Worm (Caenorhabditis elegans) whole organism, young adult: ENCODE results near the gene grsp-3.

ENCODE experiments used
- F52B5.7 ChIP-seq: sonication (generic microtip); optimal IDR thresholded peaks from 2 replicates; lab custom pipeline; 2016; ENCODE audit warnings: mild to moderate bottlenecking, missing genetic modification characterization, missing compliant biosample characterization
- K12H6.12 ChIP-seq: fragments of 200-800 bp; sonication (Bioruptor generic); optimal IDR thresholded peaks from 2 replicates; lab custom pipeline; 2018; ENCODE audit warnings: mild to moderate bottlenecking, missing genetic modification characterization, missing compliant biosample characterization
- Y53F4B.3 ChIP-seq: fragments of 200-800 bp; sonication (Bioruptor generic); IDR thresholded peaks from 2 replicates; pipeline ENCODE4 v1.3.6; 2022; ENCODE audit warnings: missing genetic modification reagents, missing genetic modification characterization, missing compliant biosample characterization
- ama-1 ChIP-seq, 3 experiments: fragments of 150-350 bp in 1 of 3; sonication (generic microtip) in 2 of 3; optimal IDR thresholded peaks; 2 replicates each; lab custom pipeline; 2014 to 2018; ENCODE audit warnings: missing biosample characterization in 2 of 3, missing genetic modification characterization in 2 of 3, missing genetic modification reagents in 2 of 3
- atf-7 ChIP-seq: sonication (generic microtip); optimal IDR thresholded peaks from 2 replicates; lab custom pipeline; 2017; ENCODE audit warnings: mild to moderate bottlenecking, missing genetic modification characterization, missing compliant biosample characterization
- attf-3 ChIP-seq: fragments of 200-800 bp; sonication (Bioruptor generic); conservative IDR thresholded peaks from 2 replicates; pipeline ENCODE4 v1.3.6; 2022; ENCODE audit warnings: missing genetic modification reagents, missing genetic modification characterization, missing compliant biosample characterization
- attf-6 ChIP-seq: fragments of 200-800 bp; sonication (Bioruptor generic); IDR thresholded peaks from 2 replicates; pipeline ENCODE4 v1.3.6; 2022; ENCODE audit warnings: missing genetic modification reagents, missing genetic modification characterization, missing compliant biosample characterization
- bed-2 ChIP-seq: fragments of 200-800 bp; sonication (Bioruptor generic); IDR thresholded peaks from 2 replicates; pipeline ENCODE4 v1.3.6; 2022; ENCODE audit warnings: missing genetic modification reagents, missing genetic modification characterization, missing compliant biosample characterization
- cebp-1 ChIP-seq, 2 experiments: fragments of 200-800 bp in 1 of 2; sonication (Bioruptor generic) in 1 of 2; sonication (generic microtip) in 1 of 2; IDR thresholded peaks in 1 of 2; optimal IDR thresholded peaks in 1 of 2; 2 replicates each; pipeline versions ENCODE4 v1.3.6 to Lab custom; 2017 to 2022; ENCODE audit warnings: missing compliant biosample characterization in 2 of 2, missing genetic modification characterization in 2 of 2, mild to moderate bottlenecking in 1 of 2, missing genetic modification reagents in 1 of 2, moderate library complexity in 1 of 2
- cebp-2 ChIP-seq: fragments of 200-800 bp; sonication (Bioruptor generic); IDR thresholded peaks from 2 replicates; pipeline ENCODE4 v1.3.6; 2022; ENCODE audit warnings: missing genetic modification characterization, missing compliant biosample characterization
- ceh-40 ChIP-seq: fragments of 200-800 bp; sonication (Bioruptor generic); IDR thresholded peaks from 2 replicates; pipeline ENCODE4 v1.3.6; 2022; ENCODE audit warnings: missing genetic modification characterization, missing compliant biosample characterization
- ceh-58 ChIP-seq: fragments of 200-800 bp; sonication (Bioruptor generic); IDR thresholded peaks from 2 replicates; pipeline ENCODE4 v1.3.6; 2022; ENCODE audit warnings: missing genetic modification characterization, missing compliant biosample characterization
- egrh-3 ChIP-seq: fragments of 200-800 bp; sonication (Bioruptor generic); IDR thresholded peaks from 2 replicates; pipeline ENCODE4 v1.3.6; 2022; ENCODE audit warnings: missing genetic modification reagents, missing genetic modification characterization, missing compliant biosample characterization
- ets-4 ChIP-seq: fragments of 200-800 bp; sonication (Bioruptor generic); optimal IDR thresholded peaks from 2 replicates; lab custom pipeline; 2018; ENCODE audit warnings: mild to moderate bottlenecking, missing genetic modification characterization, missing compliant biosample characterization
- gei-17 ChIP-seq: fragments of 200-800 bp; sonication (Bioruptor generic); optimal IDR thresholded peaks from 2 replicates; lab custom pipeline; 2018; ENCODE audit warnings: mild to moderate bottlenecking, missing genetic modification characterization, missing compliant biosample characterization
- hmg-1.2 ChIP-seq: fragments of 200-800 bp; sonication (Bioruptor generic); IDR thresholded peaks from 2 replicates; pipeline ENCODE4 v1.3.6; 2022; ENCODE audit warnings: missing genetic modification reagents, missing genetic modification characterization, missing compliant biosample characterization
- hrde-1 ChIP-seq: sonication (generic microtip); optimal IDR thresholded peaks from 2 replicates; lab custom pipeline; 2016; ENCODE audit warnings: missing genetic modification characterization, mild to moderate bottlenecking, missing compliant biosample characterization, moderate library complexity, missing genotype, missing genetic modification reagents, borderline replicate concordance
- lag-1 ChIP-seq: fragments of 200-800 bp; sonication (Bioruptor generic); IDR thresholded peaks from 2 replicates; pipeline ENCODE4 v1.3.6; 2022; ENCODE audit warnings: missing genetic modification reagents, missing genetic modification characterization, missing compliant biosample characterization
- let-607 ChIP-seq, 2 experiments: fragments of 200-800 bp in 1 of 2; sonication (Bioruptor generic) in 1 of 2; sonication (generic microtip) in 1 of 2; optimal IDR thresholded peaks; 2 replicates each; lab custom pipeline; 2016 to 2018; ENCODE audit warnings: mild to moderate bottlenecking in 2 of 2, missing compliant biosample characterization in 2 of 2, missing genetic modification characterization in 2 of 2, moderate library complexity in 2 of 2, missing genotype in 1 of 2
- mes-4 ChIP-seq: sonication (generic microtip); optimal IDR thresholded peaks from 2 replicates; lab custom pipeline; 2016; ENCODE audit warnings: missing genotype, missing genetic modification characterization, missing compliant biosample characterization
- nfyb-1 ChIP-seq: fragments of 200-800 bp; sonication (Bioruptor generic); IDR thresholded peaks from 2 replicates; pipeline ENCODE4 v1.3.6; 2022; ENCODE audit warnings: missing genetic modification reagents, missing genetic modification characterization, missing compliant biosample characterization
- nhr-27 ChIP-seq: fragments of 200-800 bp; sonication (Bioruptor generic); optimal IDR thresholded peaks from 2 replicates; lab custom pipeline; 2018; ENCODE audit warnings: mild to moderate bottlenecking, missing genetic modification characterization, moderate library complexity, missing compliant biosample characterization
- nhr-80 ChIP-seq: sonication (generic microtip); optimal IDR thresholded peaks from 2 replicates; lab custom pipeline; 2016; ENCODE audit warnings: missing genetic modification characterization, missing compliant biosample characterization
- pha-4 ChIP-seq: fragments of 150-350 bp; sonication (generic microtip); optimal IDR thresholded peaks from 2 replicates; lab custom pipeline; 2014; ENCODE audit warnings: missing biosample characterization, missing genetic modification reagents, missing genetic modification characterization
- rpc-1 ChIP-seq, 2 experiments: fragments of 150-350 bp in 1 of 2; sonication (generic microtip) in 1 of 2; optimal IDR thresholded peaks; 2 replicates each; lab custom pipeline; 2014 to 2018; ENCODE audit warnings: missing biosample characterization in 1 of 2, missing genetic modification characterization in 1 of 2, missing genetic modification reagents in 1 of 2, missing genotype in 1 of 2
- sea-2 ChIP-seq: fragments of 200-800 bp; sonication (Bioruptor generic); IDR thresholded peaks from 2 replicates; pipeline ENCODE4 v1.3.6; 2022; ENCODE audit warnings: missing genetic modification characterization, missing compliant biosample characterization
- somi-1 ChIP-seq: fragments of 200-800 bp; sonication (Bioruptor generic); optimal IDR thresholded peaks from 2 replicates; lab custom pipeline; 2018; ENCODE audit warnings: mild to moderate bottlenecking, missing genetic modification characterization, missing compliant biosample characterization
- sptf-2 ChIP-seq: fragments of 200-800 bp; sonication (Bioruptor generic); optimal IDR thresholded peaks from 2 replicates; lab custom pipeline; 2018; ENCODE audit warnings: mild to moderate bottlenecking, missing genetic modification characterization, missing compliant biosample characterization
- unc-130 ChIP-seq: sonication (generic microtip); optimal IDR thresholded peaks from 2 replicates; lab custom pipeline; 2016; ENCODE audit warnings: missing genetic modification reagents, missing genetic modification characterization, missing compliant biosample characterization
- ztf-26 ChIP-seq: sonication (generic microtip); optimal IDR thresholded peaks from 2 replicates; lab custom pipeline; 2017; ENCODE audit warnings: missing genetic modification characterization, missing compliant biosample characterization
- ztf-28 ChIP-seq: fragments of 200-800 bp; sonication (Bioruptor generic); IDR thresholded peaks from 2 replicates; pipeline ENCODE4 v1.3.6; 2022; ENCODE audit warnings: missing genetic modification reagents, missing genetic modification characterization, missing compliant biosample characterization
- ztf-3 ChIP-seq: fragments of 200-800 bp; sonication (Bioruptor generic); optimal IDR thresholded peaks from 2 replicates; lab custom pipeline; 2018; ENCODE audit warnings: mild to moderate bottlenecking, missing genetic modification characterization, missing compliant biosample characterization

The grsp-3 gene

ce11 chrIV:7166553-7166952 is 34.8 kb upstream of the grsp-3 start, which contains the start of gene C42D4.18:
Gene C42D4.18, plus strand, starts transcription at chrIV:7166783.
- TF ChIP-seq cebp-2 (GFP tag; lab: Robert Waterston, UW): no peak
- TF ChIP-seq nhr-80 (tag; lab: Kevin White, UChicago): no peak
- peak; percentile 90 for TF ChIP-seq hmg-1.2 (GFP tag; lab: Robert Waterston, UW)
- no peak for TF ChIP-seq attf-6
- TF ChIP-seq pha-4 (tag; lab: Kevin White, UChicago): no peak
- no peak for TF ChIP-seq ztf-26

- TF ChIP-seq cebp-1 (GFP tag; IDR thresholded peaks at IDR 0.05; lab: Robert Waterston, UW): peak; percentile 43; the same call in 1 of the 2 replicates
- peak; percentile 88 for TF ChIP-seq cebp-1 (tag; optimal IDR thresholded peaks at IDR 0.05; lab: Kevin White, UChicago)
- peak; percentile 91 for TF ChIP-seq attf-3 (GFP tag; lab: Robert Waterston, UW)
- no peak for TF ChIP-seq ceh-40 (GFP tag; lab: Robert Waterston, UW)
Observed at ce11 chrIV:7165723-7166122, 34.0 kb upstream of the grsp-3 start, which contains the start of gene rpc-1. Gene rpc-1, minus strand, starts transcription at chrIV:7165748.

- no peak for TF ChIP-seq K12H6.12 (tag; lab: Kevin White, UChicago)
- TF ChIP-seq ets-4 (GFP tag; lab: Kevin White, UChicago): no peak
- peak; percentile 11 for TF ChIP-seq hrde-1 (tag; lab: Kevin White, UChicago)
- no peak for TF ChIP-seq nhr-27 (tag; lab: Kevin White, UChicago)
- no peak for TF ChIP-seq sea-2
- no peak for TF ChIP-seq lag-1
- no peak for TF ChIP-seq mes-4 (tag; lab: Kevin White, UChicago)
Observed at ce11 chrIV:7159586-7159985, 27.9 kb upstream of the grsp-3 start.

ce11 chrIV:7158161-7158560 is 26.4 kb upstream of the grsp-3 start:
- TF ChIP-seq atf-7 (no peak), ama-1 (optimal IDR thresholded peaks at IDR 0.05; lab: Kevin White, UChicago) (no peak), ama-1 (GFP tag; optimal IDR thresholded peaks at IDR 0.05; lab: Kevin White, UChicago) (no peak), F52B5.7 (tag; lab: Kevin White, UChicago) (no peak)

ce11 chrIV:7156356-7156755 is 24.6 kb upstream of the grsp-3 start, which contains the start of gene maph-9:
Gene maph-9, plus strand, starts transcription at chrIV:7156628.
- TF ChIP-seq unc-130 (GFP tag; lab: Kevin White, UChicago) (no peak), egrh-3 (GFP tag; lab: Robert Waterston, UW) (no peak), cebp-1 (GFP tag; IDR thresholded peaks at IDR 0.05; lab: Robert Waterston, UW) (no peak), cebp-1 (tag; optimal IDR thresholded peaks at IDR 0.05; lab: Kevin White, UChicago) (no peak), gei-17 (no peak), ceh-58 (GFP tag; lab: Robert Waterston, UW) (no peak), sptf-2 (GFP tag; lab: Kevin White, UChicago) (no peak), rpc-1 (optimal IDR thresholded peaks at IDR 0.05; lab: Kevin White, UChicago) (no peak), rpc-1 (tag; optimal IDR thresholded peaks at IDR 0.05; lab: Kevin White, UChicago) (no peak), ztf-28 (GFP tag; lab: Robert Waterston, UW) (no peak), K12H6.12 (tag; lab: Kevin White, UChicago) (no peak), ztf-3 (GFP tag; lab: Kevin White, UChicago) (no peak), nfyb-1 (no peak), somi-1 (no peak), Y53F4B.3 (no peak), bed-2 (GFP tag; lab: Robert Waterston, UW) (no peak), attf-3 (GFP tag; lab: Robert Waterston, UW) (no peak), let-607 (tag; optimal IDR thresholded peaks at IDR 0.05; lab: Kevin White, UChicago) (no peak)
